Worm (Caenorhabditis elegans): Measurements from ENCODE around the gene F22H10.2.

Gene F22H10.2

ce11 chrX:16689852-16690473, 10.6 kb downstream of the F22H10.2 start (continued):
- TF ChIP-seq ztf-6 (GFP tag; IDR thresholded peaks at IDR 0.05) (no peak), dpl-1 (GFP tag; optimal IDR thresholded peaks at IDR 0.05) (no peak), lin-26 (GFP tag; IDR thresholded peaks at IDR 0.05) (peak; percentile 62), snpc-1.3 (tag; optimal IDR thresholded peaks at IDR 0.05; ENCODE audit: insufficient read depth) (peak; percentile 59), ztf-26 (tag; optimal IDR thresholded peaks at IDR 0.05) (no peak), ceh-27 (GFP tag; optimal IDR thresholded peaks at IDR 0.05) (no peak), dox-1 (GFP tag; IDR thresholded peaks at IDR 0.05) (0 out of 2 replicates have a peak, but pooled peaks have one; percentile 33), cebp-1 (GFP tag; IDR thresholded peaks at IDR 0.05) (no peak), cebp-1 (tag; optimal IDR thresholded peaks at IDR 0.05) (no peak), B0261.1 (tag; optimal IDR thresholded peaks at IDR 0.05) (peak; percentile 75), egl-18 (GFP tag; IDR thresholded peaks at IDR 0.05) (no peak), F23B12.7 (tag; optimal IDR thresholded peaks at IDR 0.05; ENCODE audit: insufficient read depth) (no peak), Y79H2A.3 (GFP tag; conservative IDR thresholded peaks at IDR 0.05) (0 out of 2 replicates have a peak, but pooled peaks have one; percentile 43), hlh-12 (tag; optimal IDR thresholded peaks at IDR 0.05) (no peak), ztf-25 (GFP tag; IDR thresholded peaks at IDR 0.05) (no peak), repo-1 (tag; optimal IDR thresholded peaks at IDR 0.05) (no peak), ztf-3 (GFP tag; optimal IDR thresholded peaks at IDR 0.05) (no peak), sea-2 (GFP tag; IDR thresholded peaks at IDR 0.05) (no peak), nfyb-1 (GFP tag; IDR thresholded peaks at IDR 0.05) (peak; percentile 58; the same call in 1 of the 2 replicates), mxl-1 (tag; optimal IDR thresholded peaks at IDR 0.05) (no peak), mcd-1 (GFP tag; IDR thresholded peaks at IDR 0.05) (no peak), Y53G8AR.9 (GFP tag; conservative IDR thresholded peaks at IDR 0.05) (no peak), efl-1 (GFP tag; optimal IDR thresholded peaks at IDR 0.05) (no peak), egrh-3 (GFP tag; IDR thresholded peaks at IDR 0.05) (no peak), B0019.2 (GFP tag; conservative IDR thresholded peaks at IDR 0.05) (no peak), snpc-1.1 (tag; optimal IDR thresholded peaks at IDR 0.05; ENCODE audit: insufficient read depth) (no peak), attf-6 (GFP tag; IDR thresholded peaks at IDR 0.05) (no peak), zfh-2 (GFP tag; conservative IDR thresholded peaks at IDR 0.05) (no peak), B0035.1 (tag; optimal IDR thresholded peaks at IDR 0.05) (no peak), lir-1 (GFP tag; conservative IDR thresholded peaks at IDR 0.05) (no peak), ekl-4 (GFP tag; IDR thresholded peaks at IDR 0.05) (no peak), ceh-100 (GFP tag; IDR thresholded peaks at IDR 0.05) (no peak), aptf-3 (GFP tag; IDR thresholded peaks at IDR 0.05) (no peak), egl-44 (GFP tag; IDR thresholded peaks at IDR 0.05) (0 out of 2 replicates have a peak, but pooled peaks have one; percentile 39), let-607 (tag; optimal IDR thresholded peaks at IDR 0.05) (no peak), tbp1 (GFP tag; optimal IDR thresholded peaks at IDR 0.05) (peak; percentile 89), Y53F4B.3 (GFP tag; IDR thresholded peaks at IDR 0.05) (no peak), nhr-90 (tag; optimal IDR thresholded peaks at IDR 0.05) (no peak), akir-1 (GFP tag; optimal IDR thresholded peaks at IDR 0.05) (no peak), hmg-1.2 (GFP tag; IDR thresholded peaks at IDR 0.05) (peak; percentile 57), rpc-1 (optimal IDR thresholded peaks at IDR 0.05) (peak; percentile 56), rpc-1 (tag; optimal IDR thresholded peaks at IDR 0.05) (peak; percentile 80), ceh-79 (tag; optimal IDR thresholded peaks at IDR 0.05) (no peak), nhr-179 (tag; optimal IDR thresholded peaks at IDR 0.05) (no peak), ceh-58 (GFP tag; IDR thresholded peaks at IDR 0.05) (no peak), gei-17 (GFP tag; optimal IDR thresholded peaks at IDR 0.05) (no peak), nhr-80 (tag; optimal IDR thresholded peaks at IDR 0.05) (peak; percentile 51), attf-5 (GFP tag; optimal IDR thresholded peaks at IDR 0.05) (no peak)
